Worm (Caenorhabditis elegans) whole organism, L2 larva: Measurements from ENCODE around the gene sea-2.
A peak's percentile ranks its signal among the peaks of the same experiment; 100 is the strongest.

Experiments
- C34F6.9 ChIP-seq: fragments of 150-350 bp; optimal IDR thresholded peaks from 2 replicates; lab custom pipeline; 2014; ENCODE audit warnings: missing biosample characterization, missing genetic modification characterization
- F13H6.1 ChIP-seq: sonication (generic microtip); optimal IDR thresholded peaks from 2 replicates; lab custom pipeline; 2016; ENCODE audit warnings: missing genetic modification characterization, missing compliant biosample characterization
- R02D3.7 ChIP-seq: fragments of 150-350 bp; optimal IDR thresholded peaks from 2 replicates; lab custom pipeline; 2014; ENCODE audit warnings: missing biosample characterization, missing genetic modification characterization
- Y55F3AM.14 ChIP-seq: fragments of 200-800 bp; sonication (Bioruptor generic); optimal IDR thresholded peaks from 2 replicates; lab custom pipeline; 2018; ENCODE audit warnings: mild to moderate bottlenecking, missing genetic modification characterization, missing compliant biosample characterization
- ZK546.5 ChIP-seq: sonication (generic microtip); optimal IDR thresholded peaks from 2 replicates; lab custom pipeline; 2017; ENCODE audit warnings: missing biosample characterization, missing genetic modification characterization
- alr-1 ChIP-seq: fragments of 150-350 bp; optimal IDR thresholded peaks from 2 replicates; lab custom pipeline; 2014; ENCODE audit warnings: missing biosample characterization, missing genetic modification characterization
- aly-2 ChIP-seq: fragments of 150-350 bp; optimal IDR thresholded peaks from 2 replicates; lab custom pipeline; 2014; ENCODE audit warnings: missing biosample characterization, missing genetic modification characterization
- ama-1 ChIP-seq: fragments of 150-350 bp; optimal IDR thresholded peaks from 2 replicates; lab custom pipeline; 2018; ENCODE audit warnings: inconsistent platforms
- ceh-16 ChIP-seq: fragments of 150-350 bp; optimal IDR thresholded peaks from 2 replicates; lab custom pipeline; 2014; ENCODE audit warnings: missing biosample characterization, missing genetic modification characterization
- ceh-82 ChIP-seq: fragments of 150-350 bp; optimal IDR thresholded peaks from 2 replicates; lab custom pipeline; 2014; ENCODE audit warnings: missing biosample characterization, missing genetic modification characterization
- crh-2 ChIP-seq: sonication (generic microtip); optimal IDR thresholded peaks from 2 replicates; lab custom pipeline; 2017; ENCODE audit warnings: missing biosample characterization, missing genetic modification characterization
- dmd-4 ChIP-seq: sonication (generic microtip); optimal IDR thresholded peaks from 2 replicates; lab custom pipeline; 2017; ENCODE audit warnings: missing biosample characterization, missing genetic modification characterization
- egl-27 ChIP-seq: sonication (generic microtip); optimal IDR thresholded peaks from 3 replicates; lab custom pipeline; 2017; ENCODE audit warnings: missing biosample characterization, missing genetic modification reagents, missing genetic modification characterization
- elt-1 ChIP-seq: fragments of 150-350 bp; optimal IDR thresholded peaks from 2 replicates; lab custom pipeline; 2014; ENCODE audit warnings: missing biosample characterization, missing genetic modification characterization
- fos-1 ChIP-seq: fragments of 150-350 bp; optimal IDR thresholded peaks from 2 replicates; lab custom pipeline; 2014; ENCODE audit warnings: missing biosample characterization, missing genetic modification characterization
- lin-11 ChIP-seq: fragments of 150-350 bp; sonication (generic microtip); optimal IDR thresholded peaks from 2 replicates; lab custom pipeline; 2014; ENCODE audit warnings: missing biosample characterization, missing genetic modification characterization, inconsistent platforms, mixed read lengths
- lin-13 ChIP-seq: fragments of 150-350 bp; optimal IDR thresholded peaks from 2 replicates; lab custom pipeline; 2014; ENCODE audit warnings: missing biosample characterization, missing genetic modification reagents, missing genetic modification characterization
- lin-39 ChIP-seq: fragments of 150-350 bp; optimal IDR thresholded peaks from 2 replicates; lab custom pipeline; 2014; ENCODE audit warnings: missing biosample characterization, missing genetic modification reagents, missing genetic modification characterization
- lsy-2 ChIP-seq, 2 experiments: fragments of 150-350 bp in 1 of 2; sonication (generic microtip) in 1 of 2; optimal IDR thresholded peaks; 2 replicates each; lab custom pipeline; 2014 to 2017; ENCODE audit warnings: missing biosample characterization in 2 of 2, missing genetic modification characterization in 2 of 2
- mab-5 ChIP-seq: fragments of 150-350 bp; optimal IDR thresholded peaks from 2 replicates; lab custom pipeline; 2014; ENCODE audit warnings: missing biosample characterization, missing genetic modification characterization
- mbf-1 ChIP-seq: sonication (generic microtip); optimal IDR thresholded peaks from 2 replicates; lab custom pipeline; 2017; ENCODE audit warnings: missing biosample characterization, missing genetic modification characterization
- mdl-1 ChIP-seq, 2 experiments: fragments of 150-350 bp in 1 of 2; sonication (generic microtip) in 1 of 2; optimal IDR thresholded peaks; 2 replicates each; lab custom pipeline; 2017; ENCODE audit warnings: missing biosample characterization in 2 of 2, missing genetic modification characterization in 2 of 2
- nhr-10 ChIP-seq: sonication (generic microtip); optimal IDR thresholded peaks from 2 replicates; lab custom pipeline; 2017; ENCODE audit warnings: missing biosample characterization, missing genetic modification characterization
- nhr-11 ChIP-seq: fragments of 150-350 bp; optimal IDR thresholded peaks from 2 replicates; lab custom pipeline; 2014; ENCODE audit warnings: missing biosample characterization, missing genetic modification characterization
- nhr-12 ChIP-seq: fragments of 150-350 bp; optimal IDR thresholded peaks from 2 replicates; lab custom pipeline; 2014; ENCODE audit warnings: missing biosample characterization, missing genetic modification characterization
- nhr-129 ChIP-seq: fragments of 150-350 bp; optimal IDR thresholded peaks from 2 replicates; lab custom pipeline; 2014; ENCODE audit warnings: missing biosample characterization, missing genetic modification characterization
- nhr-21 ChIP-seq: fragments of 150-350 bp; optimal IDR thresholded peaks from 2 replicates; lab custom pipeline; 2014; ENCODE audit warnings: missing biosample characterization, missing genetic modification characterization
- nhr-23 ChIP-seq: fragments of 150-350 bp; optimal IDR thresholded peaks from 2 replicates; lab custom pipeline; 2014; ENCODE audit warnings: missing biosample characterization, missing genetic modification reagents, missing genetic modification characterization
- nhr-237 ChIP-seq: fragments of 150-350 bp; optimal IDR thresholded peaks from 2 replicates; lab custom pipeline; 2014; ENCODE audit warnings: missing biosample characterization, missing genetic modification characterization
- nhr-25 ChIP-seq: fragments of 150-350 bp; sonication (generic microtip); optimal IDR thresholded peaks from 3 replicates; lab custom pipeline; 2014; ENCODE audit warnings: missing biosample characterization, missing genetic modification characterization
- nhr-6 ChIP-seq: fragments of 150-350 bp; optimal IDR thresholded peaks from 2 replicates; lab custom pipeline; 2014; ENCODE audit warnings: missing biosample characterization, missing genetic modification characterization
- peb-1 ChIP-seq: fragments of 150-350 bp; optimal IDR thresholded peaks from 2 replicates; lab custom pipeline; 2014; ENCODE audit warnings: missing biosample characterization, missing genetic modification characterization
- sem-4 ChIP-seq: fragments of 150-350 bp; optimal IDR thresholded peaks from 2 replicates; lab custom pipeline; 2014; ENCODE audit warnings: missing biosample characterization, missing genetic modification reagents, missing genetic modification characterization
- skn-1 ChIP-seq: sonication (generic microtip); optimal IDR thresholded peaks from 2 replicates; lab custom pipeline; 2017; ENCODE audit warnings: missing biosample characterization, missing genetic modification characterization
- sma-3 ChIP-seq: sonication (generic microtip); optimal IDR thresholded peaks from 2 replicates; lab custom pipeline; 2016; ENCODE audit warnings: missing genetic modification reagents, missing genetic modification characterization, missing compliant biosample characterization
- sma-9 ChIP-seq, 2 experiments: fragments of 150-350 bp in 1 of 2; sonication (generic microtip) in 1 of 2; optimal IDR thresholded peaks; 2 replicates each; lab custom pipeline; 2014 to 2016; ENCODE audit warnings: missing genetic modification characterization in 2 of 2, mild to moderate bottlenecking in 1 of 2, missing biosample characterization in 1 of 2, missing compliant biosample characterization in 1 of 2, missing genetic modification reagents in 1 of 2, moderate library complexity in 1 of 2
- snpc-4 ChIP-seq: fragments of 150-350 bp; optimal IDR thresholded peaks from 2 replicates; lab custom pipeline; 2014; ENCODE audit warnings: missing biosample characterization, missing genetic modification characterization
- unc-39 ChIP-seq: fragments of 150-350 bp; optimal IDR thresholded peaks from 2 replicates; lab custom pipeline; 2014; ENCODE audit warnings: missing biosample characterization, missing genetic modification characterization
- unc-55 ChIP-seq: fragments of 150-350 bp; sonication (generic microtip); optimal IDR thresholded peaks from 3 replicates; lab custom pipeline; 2014; ENCODE audit warnings: missing biosample characterization, missing genetic modification reagents, missing genetic modification characterization
- unc-62 ChIP-seq: fragments of 150-350 bp; optimal IDR thresholded peaks from 2 replicates; lab custom pipeline; 2014; ENCODE audit warnings: missing biosample characterization, missing genetic modification reagents, missing genetic modification characterization
- zag-1 ChIP-seq: fragments of 150-350 bp; optimal IDR thresholded peaks from 2 replicates; lab custom pipeline; 2014; ENCODE audit warnings: missing biosample characterization, missing genetic modification characterization
- ztf-1 ChIP-seq: fragments of 200-800 bp; sonication (Bioruptor generic); conservative IDR thresholded peaks from 2 replicates; pipeline ENCODE4 v1.3.6; 2022; ENCODE audit warnings: missing genetic modification characterization, missing compliant biosample characterization
- ztf-11 ChIP-seq: sonication (generic microtip); optimal IDR thresholded peaks from 2 replicates; lab custom pipeline; 2017; ENCODE audit warnings: missing biosample characterization, missing genetic modification characterization
- ztf-4 ChIP-seq: fragments of 150-350 bp; optimal IDR thresholded peaks from 2 replicates; lab custom pipeline; 2014; ENCODE audit warnings: missing biosample characterization, missing genetic modification characterization

Gene sea-2

DNA sequence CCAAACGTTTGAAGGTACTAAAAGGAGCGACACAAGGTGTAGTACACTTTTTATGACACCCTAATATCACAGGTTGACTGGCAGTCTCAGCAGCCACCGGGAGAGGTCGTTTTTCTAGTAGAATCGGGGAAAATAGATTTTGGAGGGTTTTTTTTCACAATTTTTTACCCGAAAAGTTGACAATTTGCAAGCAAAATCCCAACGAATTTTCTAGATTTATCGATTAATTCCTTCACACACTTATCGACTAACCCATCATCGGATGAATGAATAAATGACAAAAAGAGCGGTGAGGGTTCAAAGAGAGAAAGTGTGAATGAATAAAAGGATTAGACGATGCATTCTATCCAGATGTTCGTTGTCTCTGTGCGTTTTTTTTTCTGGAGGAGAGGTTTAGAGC lies 5.8 kb downstream of the sea-2 start:
- peak; percentile 41 for TF ChIP-seq unc-55 (GFP tag; lab: Kevin White, UChicago)
- no peak for TF ChIP-seq R02D3.7 (tag; lab: Kevin White, UChicago)
- peak; percentile 24 for TF ChIP-seq sma-9 (GFP tag; optimal IDR thresholded peaks at IDR 0.05; lab: Kevin White, UChicago)
- no peak for TF ChIP-seq sma-9 (tag; optimal IDR thresholded peaks at IDR 0.05; lab: Kevin White, UChicago)
- TF ChIP-seq egl-27, result no peak
- TF ChIP-seq nhr-23 (tag; lab: Kevin White, UChicago), result no peak
- no peak for TF ChIP-seq unc-39 (tag; lab: Kevin White, UChicago)
- no peak for TF ChIP-seq lsy-2 (tag; optimal IDR thresholded peaks at IDR 0.05; lab: Kevin White, UChicago)

DNA sequence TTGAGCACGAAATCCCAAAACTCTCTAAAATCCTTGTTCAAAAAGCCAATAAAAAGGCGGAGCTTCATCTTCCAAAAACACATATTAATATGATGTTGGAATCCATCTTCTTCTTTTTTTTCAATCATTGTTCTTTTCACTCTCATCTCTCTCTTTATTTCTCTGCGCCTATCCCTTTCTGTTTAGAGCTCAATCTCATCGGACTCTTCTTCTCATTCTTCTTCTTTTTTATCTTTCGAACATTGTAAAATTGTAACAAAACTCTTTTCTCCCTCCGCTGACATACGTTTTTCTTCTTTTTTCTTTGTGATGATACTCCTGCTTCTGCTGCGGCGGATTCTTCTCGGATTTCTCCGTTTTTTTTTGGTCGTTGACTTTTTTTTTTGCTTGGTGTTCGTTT lies 6.6 kb downstream of the sea-2 start:
- peak; percentile 5 for TF ChIP-seq crh-2 (tag; lab: Kevin White, UChicago)
- no peak for TF ChIP-seq egl-27
- peak; percentile 66 for TF ChIP-seq sem-4 (tag; lab: Kevin White, UChicago)
- TF ChIP-seq unc-62 (GFP tag; lab: Kevin White, UChicago), result no peak
- TF ChIP-seq peb-1 (tag; lab: Kevin White, UChicago), result no peak
- peak; percentile 47 for TF ChIP-seq F13H6.1 (tag; lab: Kevin White, UChicago)
- TF ChIP-seq unc-55 (GFP tag; lab: Kevin White, UChicago), result peak; percentile 27
- no peak for TF ChIP-seq skn-1 (tag; lab: Kevin White, UChicago)
- TF ChIP-seq sma-9 (GFP tag; optimal IDR thresholded peaks at IDR 0.05; lab: Kevin White, UChicago), result peak; percentile 44
- TF ChIP-seq sma-9 (tag; optimal IDR thresholded peaks at IDR 0.05; lab: Kevin White, UChicago), result no peak
- TF ChIP-seq zag-1, result peak; percentile 6
- TF ChIP-seq lin-11 (tag; lab: Kevin White, UChicago), result no peak
- peak; percentile 76 for TF ChIP-seq C34F6.9 (tag; lab: Kevin White, UChicago)
- peak; percentile 14 for TF ChIP-seq mab-5 (tag; lab: Kevin White, UChicago)
- no peak for TF ChIP-seq nhr-237 (tag; lab: Kevin White, UChicago)
- no peak for TF ChIP-seq fos-1 (tag; lab: Kevin White, UChicago)
- no peak for TF ChIP-seq unc-39 (tag; lab: Kevin White, UChicago)
- no peak for TF ChIP-seq sma-3 (GFP tag; lab: Kevin White, UChicago)
- no peak for TF ChIP-seq nhr-23 (tag; lab: Kevin White, UChicago)
- no peak for TF ChIP-seq nhr-12 (tag; lab: Kevin White, UChicago)
- no peak for TF ChIP-seq alr-1
- TF ChIP-seq R02D3.7 (tag; lab: Kevin White, UChicago), result no peak
- no peak for TF ChIP-seq nhr-25 (tag; lab: Kevin White, UChicago)
- TF ChIP-seq mbf-1 (tag; lab: Kevin White, UChicago), result no peak
- no peak for TF ChIP-seq snpc-4 (tag; lab: Kevin White, UChicago)
- no peak for TF ChIP-seq nhr-11
- TF ChIP-seq ztf-11 (tag; lab: Kevin White, UChicago), result no peak
- TF ChIP-seq aly-2 (tag; lab: Kevin White, UChicago), result no peak
- TF ChIP-seq lin-13, result no peak
- no peak for TF ChIP-seq ztf-4 (tag; lab: Kevin White, UChicago)
- TF ChIP-seq nhr-21 (tag; lab: Kevin White, UChicago), result no peak
- no peak for TF ChIP-seq nhr-129 (tag; lab: Kevin White, UChicago)
- TF ChIP-seq nhr-6 (tag; lab: Kevin White, UChicago), result no peak
- no peak for TF ChIP-seq ZK546.5 (tag; lab: Kevin White, UChicago)
- TF ChIP-seq ztf-1 (GFP tag; lab: Robert Waterston, UW), result no peak
- no peak for TF ChIP-seq ceh-16 (tag; lab: Kevin White, UChicago)
- TF ChIP-seq mdl-1 (tag; optimal IDR thresholded peaks at IDR 0.05; lab: Kevin White, UChicago), result no peak
- TF ChIP-seq lin-39, result no peak
- no peak for TF ChIP-seq ceh-82
- TF ChIP-seq nhr-10, result no peak
- TF ChIP-seq elt-1 (tag; lab: Kevin White, UChicago), result no peak
- no peak for TF ChIP-seq dmd-4
- no peak for TF ChIP-seq Y55F3AM.14
- TF ChIP-seq ama-1, result no peak
- peak in 1 of 2 experiments; percentile 50 for TF ChIP-seq lsy-2 (tag; optimal IDR thresholded peaks at IDR 0.05; lab: Kevin White, UChicago)
